Worm (Caenorhabditis elegans): ENCODE data around the gene smf-1.

Gene smf-1

ce11 chrX:6722966-6723365, at the start of gene smf-1:
smf-1 (minus strand) TSS chrX:6723066.
- TF ChIP-seq tbx-37 (GFP tag; conservative IDR thresholded peaks at IDR 0.05) (no peak), ceh-13 (GFP tag; optimal IDR thresholded peaks at IDR 0.05) (no peak), flt-1 (GFP tag; IDR thresholded peaks at IDR 0.05) (no peak), tra-4 (tag; optimal IDR thresholded peaks at IDR 0.05) (no peak), ets-7 (tag; optimal IDR thresholded peaks at IDR 0.05) (no peak), ceh-36 (tag; optimal IDR thresholded peaks at IDR 0.05) (no peak), F13C5.2 (tag; optimal IDR thresholded peaks at IDR 0.05) (no peak)

ce11 chrX:6761688-6762185, 38.9 kb upstream of the smf-1 start, which contains the start of gene abts-4:
abts-4 (minus strand) TSS chrX:6761738.
- no peak for TF ChIP-seq flt-1 (GFP tag; IDR thresholded peaks at IDR 0.05)
- no peak for TF ChIP-seq ama-1 (optimal IDR thresholded peaks at IDR 0.05)
- no peak for TF ChIP-seq pes-1 (GFP tag; IDR thresholded peaks at IDR 0.05)
- TF ChIP-seq B0310.2 (tag; optimal IDR thresholded peaks at IDR 0.05): no peak
- no peak for TF ChIP-seq hnd-1 (tag; optimal IDR thresholded peaks at IDR 0.05)
- no peak for TF ChIP-seq tra-4 (tag; optimal IDR thresholded peaks at IDR 0.05)
- TF ChIP-seq F13C5.2 (tag; optimal IDR thresholded peaks at IDR 0.05): no peak
- TF ChIP-seq ceh-36 (tag; optimal IDR thresholded peaks at IDR 0.05): no peak
- TF ChIP-seq hmg-4 (GFP tag; optimal IDR thresholded peaks at IDR 0.05): no peak
- no peak for TF ChIP-seq scrt-1 (GFP tag; IDR thresholded peaks at IDR 0.05)
- no peak for TF ChIP-seq tbx-37 (GFP tag; conservative IDR thresholded peaks at IDR 0.05)
- TF ChIP-seq sea-1 (GFP tag; conservative IDR thresholded peaks at IDR 0.05): no peak
- TF ChIP-seq aly-1 (tag; optimal IDR thresholded peaks at IDR 0.05): no peak

ce11 chrX:6761211-6761610, 38.3 kb upstream of the smf-1 start:
- TF ChIP-seq ama-1 (optimal IDR thresholded peaks at IDR 0.05) (no peak), F13C5.2 (tag; optimal IDR thresholded peaks at IDR 0.05) (no peak), ets-7 (tag; optimal IDR thresholded peaks at IDR 0.05) (no peak), hmbx-1 (tag; optimal IDR thresholded peaks at IDR 0.05) (no peak), aly-1 (tag; optimal IDR thresholded peaks at IDR 0.05) (no peak), scrt-1 (GFP tag; IDR thresholded peaks at IDR 0.05) (no peak), tra-4 (tag; optimal IDR thresholded peaks at IDR 0.05) (no peak), sea-1 (GFP tag; conservative IDR thresholded peaks at IDR 0.05) (no peak)

- TF ChIP-seq ets-7 (tag; optimal IDR thresholded peaks at IDR 0.05) (no peak), pes-1 (GFP tag; IDR thresholded peaks at IDR 0.05) (no peak), ceh-36 (tag; optimal IDR thresholded peaks at IDR 0.05) (no peak), tbx-37 (GFP tag; conservative IDR thresholded peaks at IDR 0.05) (no peak), hmg-4 (GFP tag; optimal IDR thresholded peaks at IDR 0.05) (no peak), aly-1 (tag; optimal IDR thresholded peaks at IDR 0.05) (no peak), B0310.2 (tag; optimal IDR thresholded peaks at IDR 0.05) (no peak), ama-1 (optimal IDR thresholded peaks at IDR 0.05) (no peak), scrt-1 (GFP tag; IDR thresholded peaks at IDR 0.05) (no peak), ceh-13 (GFP tag; optimal IDR thresholded peaks at IDR 0.05) (no peak), hmbx-1 (tag; optimal IDR thresholded peaks at IDR 0.05) (no peak), tra-4 (tag; optimal IDR thresholded peaks at IDR 0.05) (no peak), F13C5.2 (tag; optimal IDR thresholded peaks at IDR 0.05) (no peak), tbx-11 (GFP tag; IDR thresholded peaks at IDR 0.05) (no peak)
Measured at ce11 chrX:6750145-6750544, 27.3 kb upstream of the smf-1 start.

ce11 chrX:6749124-6749822, 26.4 kb upstream of the smf-1 start:
- TF ChIP-seq hmg-4 (GFP tag; optimal IDR thresholded peaks at IDR 0.05) (no peak), flt-1 (GFP tag; IDR thresholded peaks at IDR 0.05) (no peak), ceh-13 (GFP tag; optimal IDR thresholded peaks at IDR 0.05) (no peak), F13C5.2 (tag; optimal IDR thresholded peaks at IDR 0.05) (no peak), tra-4 (tag; optimal IDR thresholded peaks at IDR 0.05) (no peak), aly-1 (tag; optimal IDR thresholded peaks at IDR 0.05) (no peak), tbx-11 (GFP tag; IDR thresholded peaks at IDR 0.05) (no peak), hnd-1 (tag; optimal IDR thresholded peaks at IDR 0.05) (no peak), tbx-37 (GFP tag; conservative IDR thresholded peaks at IDR 0.05) (no peak), scrt-1 (GFP tag; IDR thresholded peaks at IDR 0.05) (no peak), pes-1 (GFP tag; IDR thresholded peaks at IDR 0.05) (no peak), ceh-36 (tag; optimal IDR thresholded peaks at IDR 0.05) (no peak)

ce11 chrX:6747906-6748356, 25.1 kb upstream of the smf-1 start:
- TF ChIP-seq B0310.2 (tag; optimal IDR thresholded peaks at IDR 0.05): no peak
- no peak for TF ChIP-seq pes-1 (GFP tag; IDR thresholded peaks at IDR 0.05)
- TF ChIP-seq tbx-37 (GFP tag; conservative IDR thresholded peaks at IDR 0.05): no peak
- no peak for TF ChIP-seq flt-1 (GFP tag; IDR thresholded peaks at IDR 0.05)
- TF ChIP-seq F13C5.2 (tag; optimal IDR thresholded peaks at IDR 0.05): no peak
- TF ChIP-seq tbx-11 (GFP tag; IDR thresholded peaks at IDR 0.05): no peak
- no peak for TF ChIP-seq ceh-36 (tag; optimal IDR thresholded peaks at IDR 0.05)
- TF ChIP-seq sea-1 (GFP tag; conservative IDR thresholded peaks at IDR 0.05): no peak
- TF ChIP-seq ets-7 (tag; optimal IDR thresholded peaks at IDR 0.05): no peak
- TF ChIP-seq hnd-1 (tag; optimal IDR thresholded peaks at IDR 0.05): no peak
- no peak for TF ChIP-seq hmbx-1 (tag; optimal IDR thresholded peaks at IDR 0.05)

- no peak for TF ChIP-seq tbx-37 (GFP tag; conservative IDR thresholded peaks at IDR 0.05)
- no peak for TF ChIP-seq ceh-36 (tag; optimal IDR thresholded peaks at IDR 0.05)
- TF ChIP-seq ets-7 (tag; optimal IDR thresholded peaks at IDR 0.05): no peak
- TF ChIP-seq aly-1 (tag; optimal IDR thresholded peaks at IDR 0.05): no peak
- no peak for TF ChIP-seq tra-4 (tag; optimal IDR thresholded peaks at IDR 0.05)
- TF ChIP-seq tbx-11 (GFP tag; IDR thresholded peaks at IDR 0.05): no peak
- TF ChIP-seq hmg-4 (GFP tag; optimal IDR thresholded peaks at IDR 0.05): no peak
- no peak for TF ChIP-seq hnd-1 (tag; optimal IDR thresholded peaks at IDR 0.05)
- TF ChIP-seq ceh-13 (GFP tag; optimal IDR thresholded peaks at IDR 0.05): no peak
- no peak for TF ChIP-seq scrt-1 (GFP tag; IDR thresholded peaks at IDR 0.05)
- TF ChIP-seq flt-1 (GFP tag; IDR thresholded peaks at IDR 0.05): no peak
- TF ChIP-seq sea-1 (GFP tag; conservative IDR thresholded peaks at IDR 0.05): no peak
- no peak for TF ChIP-seq pes-1 (GFP tag; IDR thresholded peaks at IDR 0.05)
- no peak for TF ChIP-seq hmbx-1 (tag; optimal IDR thresholded peaks at IDR 0.05)
- no peak for TF ChIP-seq ama-1 (optimal IDR thresholded peaks at IDR 0.05)
- TF ChIP-seq B0310.2 (tag; optimal IDR thresholded peaks at IDR 0.05): no peak
Measured at ce11 chrX:6746849-6747248, 24.0 kb upstream of the smf-1 start.

All from whole organism, early embryonic.